Worm (Caenorhabditis elegans): ENCODE data around the gene F46B3.1.

DNA sequence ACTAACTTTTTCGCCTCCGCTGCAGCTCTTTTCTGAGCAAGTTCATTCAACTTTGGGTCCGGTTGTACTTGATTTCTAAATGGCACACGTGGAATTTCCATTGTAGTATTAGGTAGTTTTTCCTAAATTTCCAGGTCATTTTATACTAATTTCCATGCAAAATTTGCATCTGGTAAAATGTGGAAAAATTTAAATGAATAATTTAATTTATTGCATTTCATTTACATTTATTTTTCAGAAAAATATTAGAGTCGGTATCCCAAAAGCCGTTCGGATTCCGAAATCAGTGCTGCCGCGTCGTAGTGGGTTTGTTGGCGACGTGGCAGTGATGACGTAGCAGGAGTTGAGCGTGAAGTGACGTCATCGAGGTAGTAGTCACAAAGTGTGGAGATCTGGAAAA, 49.9 kb downstream of the F46B3.1 start, which contains the start of gene Y38H6C.18:
- TF ChIP-seq tab-1 (GFP tag; IDR thresholded peaks at IDR 0.05), result no peak
- no peak for TF ChIP-seq med-1 (GFP tag; optimal IDR thresholded peaks at IDR 0.05; ENCODE audit: insufficient read depth)
- no peak for TF ChIP-seq flt-1 (GFP tag; IDR thresholded peaks at IDR 0.05)
- TF ChIP-seq cog-1 (tag; optimal IDR thresholded peaks at IDR 0.05), result no peak
- no peak for TF ChIP-seq ztf-23 (GFP tag; IDR thresholded peaks at IDR 0.05)
- no peak for TF ChIP-seq ztf-29 (GFP tag; IDR thresholded peaks at IDR 0.05)
- no peak for TF ChIP-seq klf-2 (GFP tag; conservative IDR thresholded peaks at IDR 0.05)
